Worm (Caenorhabditis elegans) whole organism, midembryonic: ENCODE measurements around the gene hog-1.

Experiments
- T22C8.4 ChIP-seq: fragments of 200-800 bp; sonication (Bioruptor generic); IDR thresholded peaks from 2 replicates; pipeline ENCODE4 v1.3.6; 2022; ENCODE audit warnings: missing genetic modification characterization, missing compliant biosample characterization
- cog-1 ChIP-seq: sonication (generic microtip); optimal IDR thresholded peaks from 2 replicates; lab custom pipeline; 2016; ENCODE audit warnings: missing genetic modification characterization, missing compliant biosample characterization
- flt-1 ChIP-seq: fragments of 200-800 bp; sonication (Bioruptor generic); IDR thresholded peaks from 2 replicates; pipeline ENCODE4 v1.3.6; 2022; ENCODE audit warnings: missing genetic modification characterization, missing compliant biosample characterization
- klf-2 ChIP-seq: fragments of 200-800 bp; sonication (Bioruptor generic); conservative IDR thresholded peaks from 2 replicates; pipeline ENCODE4 v1.3.6; 2022; ENCODE audit warnings: missing genetic modification reagents, missing genetic modification characterization, missing compliant biosample characterization
- med-1 ChIP-seq: sonication (generic microtip); optimal IDR thresholded peaks from 2 replicates; lab custom pipeline; 2017; ENCODE audit warnings: missing genetic modification characterization, mild to moderate bottlenecking, missing compliant biosample characterization, antibody characterized with exemption, missing genetic modification reagents; ENCODE audit not compliant: insufficient read depth
- ref-1 ChIP-seq: fragments of 200-800 bp; sonication (Bioruptor generic); conservative IDR thresholded peaks from 2 replicates; pipeline ENCODE4 v1.3.6; 2022; ENCODE audit warnings: missing genetic modification reagents, missing genetic modification characterization, missing compliant biosample characterization
- tab-1 ChIP-seq: fragments of 200-800 bp; sonication (Bioruptor generic); IDR thresholded peaks from 2 replicates; pipeline ENCODE4 v1.3.6; 2022; ENCODE audit warnings: missing genetic modification characterization, missing compliant biosample characterization
- ztf-23 ChIP-seq: fragments of 200-800 bp; sonication (Bioruptor generic); IDR thresholded peaks from 2 replicates; pipeline ENCODE4 v1.3.6; 2022; ENCODE audit warnings: missing genetic modification reagents, missing genetic modification characterization, missing compliant biosample characterization
- ztf-29 ChIP-seq: fragments of 200-800 bp; sonication (Bioruptor generic); IDR thresholded peaks from 2 replicates; pipeline ENCODE4 v1.3.6; 2022; ENCODE audit warnings: missing genetic modification reagents, missing genetic modification characterization, missing compliant biosample characterization

Gene hog-1

DNA sequence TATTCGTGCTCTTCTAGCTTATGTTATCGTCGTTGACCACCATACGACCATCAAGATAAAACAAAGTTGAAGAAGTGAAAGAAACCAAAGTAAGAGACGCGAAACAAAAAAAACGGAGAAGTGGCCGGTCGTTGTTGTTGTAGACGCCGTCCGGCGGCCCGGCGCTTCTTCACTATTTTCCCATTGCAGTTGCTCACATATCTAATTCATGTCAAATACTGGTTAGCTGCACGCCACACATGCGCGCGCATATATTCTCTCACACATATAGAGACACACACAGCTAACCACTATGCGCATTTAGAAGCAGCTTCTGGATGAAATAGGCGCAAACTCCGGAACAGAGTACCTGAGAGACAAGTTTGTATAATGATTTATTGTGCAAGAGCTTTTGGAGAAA lies 14.0 kb upstream of the hog-1 start:
- TF ChIP-seq klf-2 (GFP tag; lab: Robert Waterston, UW) (no peak), cog-1 (no peak), ztf-23 (GFP tag; lab: Robert Waterston, UW) (no peak), ref-1 (no peak), tab-1 (GFP tag; lab: Robert Waterston, UW) (no peak), med-1 (GFP tag; lab: Kevin White, UChicago) (no peak), T22C8.4 (GFP tag; lab: Robert Waterston, UW) (no peak), flt-1 (GFP tag; lab: Robert Waterston, UW) (no peak), ztf-29 (no peak)

DNA sequence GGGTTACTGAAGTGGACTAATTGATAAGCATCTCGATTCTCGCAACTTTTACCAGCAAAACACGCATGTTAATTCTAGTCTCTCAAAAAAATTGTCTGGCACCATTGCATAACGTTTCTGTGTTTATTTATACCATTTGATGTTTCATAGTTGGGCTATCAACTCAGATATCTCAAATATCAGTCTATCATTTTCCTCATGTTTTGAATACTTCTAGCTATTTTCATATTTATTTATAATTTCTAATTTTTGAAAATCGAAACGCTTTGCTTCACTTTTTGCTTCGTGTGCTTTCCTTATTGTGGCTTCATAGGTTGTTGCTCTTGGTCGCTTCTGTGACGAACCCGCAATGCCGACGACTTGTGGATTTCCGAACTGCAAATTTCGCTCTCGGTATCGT lies 8.3 kb upstream of the hog-1 start, which contains the start of gene ctbp-1:
Gene ctbp-1 (plus strand): TSS at position 301 of the 400 bp plus-strand sequence.
- no peak for TF ChIP-seq flt-1 (GFP tag; lab: Robert Waterston, UW)

DNA sequence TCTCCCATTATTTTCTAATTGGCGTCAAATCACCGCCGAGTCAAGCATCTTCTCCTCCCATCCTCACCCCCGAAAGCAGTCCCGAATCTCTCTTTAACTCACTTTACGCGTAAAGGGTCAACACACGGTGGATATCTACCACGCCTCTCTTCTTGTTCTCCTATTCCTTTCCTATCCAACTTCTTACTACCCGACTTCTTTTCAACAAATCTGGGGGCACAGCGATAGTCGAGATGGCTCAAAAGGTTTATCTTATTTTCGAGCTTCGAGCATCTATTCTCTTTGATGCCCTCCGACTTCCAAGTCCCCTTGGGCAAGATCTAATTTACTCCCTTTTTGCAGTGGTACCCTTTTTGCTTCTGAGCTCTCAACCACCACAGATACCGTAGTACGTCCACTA lies 5.1 kb upstream of the hog-1 start:
- TF ChIP-seq klf-2 (GFP tag; lab: Robert Waterston, UW) = no peak
- no peak for TF ChIP-seq med-1 (GFP tag; lab: Kevin White, UChicago)
- no peak for TF ChIP-seq ztf-23 (GFP tag; lab: Robert Waterston, UW)
- TF ChIP-seq ref-1 = no peak
- no peak for TF ChIP-seq flt-1 (GFP tag; lab: Robert Waterston, UW)
- TF ChIP-seq ztf-29 = no peak
- TF ChIP-seq cog-1 = no peak

ce11 chrX:5854452-5855234 lies 580 bp upstream of the hog-1 start:
- no peak for TF ChIP-seq ztf-29
- TF ChIP-seq med-1 (GFP tag; lab: Kevin White, UChicago) = no peak
- 0 out of 2 replicates have a peak, but pooled peaks have one; percentile 16 for TF ChIP-seq T22C8.4 (GFP tag; lab: Robert Waterston, UW)
- no peak for TF ChIP-seq flt-1 (GFP tag; lab: Robert Waterston, UW)
- no peak for TF ChIP-seq ref-1

- TF ChIP-seq ztf-29 (no peak), flt-1 (GFP tag; lab: Robert Waterston, UW) (no peak), T22C8.4 (GFP tag; lab: Robert Waterston, UW) (no peak), klf-2 (GFP tag; lab: Robert Waterston, UW) (no peak), ztf-23 (GFP tag; lab: Robert Waterston, UW) (no peak), cog-1 (no peak), ref-1 (no peak), tab-1 (GFP tag; lab: Robert Waterston, UW) (no peak), med-1 (GFP tag; lab: Kevin White, UChicago) (no peak)
These were observed 1.9 kb downstream of the hog-1 start for ce11 chrX:5852113-5852512.

- TF ChIP-seq ref-1 (no peak), cog-1 (no peak), ztf-23 (GFP tag; lab: Robert Waterston, UW) (no peak), med-1 (GFP tag; lab: Kevin White, UChicago) (no peak), flt-1 (GFP tag; lab: Robert Waterston, UW) (no peak), ztf-29 (no peak), klf-2 (GFP tag; lab: Robert Waterston, UW) (no peak), tab-1 (GFP tag; lab: Robert Waterston, UW) (no peak), T22C8.4 (GFP tag; lab: Robert Waterston, UW) (no peak)
These were observed 3.6 kb downstream of the hog-1 start for ce11 chrX:5850472-5850871.

ce11 chrX:5848703-5849102 lies 5.4 kb downstream of the hog-1 start, which contains the start of gene atat-2:
Gene atat-2 (plus strand): TSS chrX:5849100.
- TF ChIP-seq ztf-23 (GFP tag; lab: Robert Waterston, UW) (no peak), tab-1 (GFP tag; lab: Robert Waterston, UW) (no peak), med-1 (GFP tag; lab: Kevin White, UChicago) (no peak), klf-2 (GFP tag; lab: Robert Waterston, UW) (no peak), ref-1 (no peak), T22C8.4 (GFP tag; lab: Robert Waterston, UW) (no peak), flt-1 (GFP tag; lab: Robert Waterston, UW) (no peak), cog-1 (no peak)

DNA sequence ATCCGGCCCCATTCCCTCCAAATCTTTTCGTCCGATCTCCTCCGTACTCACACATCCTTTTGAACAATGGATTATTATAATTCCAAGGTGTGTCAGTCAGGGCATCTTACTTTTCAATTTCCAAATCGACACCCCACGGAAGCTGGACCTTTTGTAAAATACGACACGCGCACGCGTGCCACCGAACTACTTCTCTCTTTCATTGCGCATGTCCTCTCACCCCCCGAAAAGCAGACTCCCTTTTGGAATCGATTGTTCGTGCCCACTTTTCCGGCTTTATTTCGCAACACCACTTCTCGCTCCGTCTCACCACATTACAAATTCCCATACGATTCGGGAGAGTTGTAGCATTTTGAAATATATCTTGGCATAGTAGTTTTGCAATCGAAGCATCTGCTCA lies 6.8 kb downstream of the hog-1 start:
- TF ChIP-seq ztf-29 = no peak
- no peak for TF ChIP-seq ztf-23 (GFP tag; lab: Robert Waterston, UW)
- TF ChIP-seq flt-1 (GFP tag; lab: Robert Waterston, UW) = no peak
- TF ChIP-seq klf-2 (GFP tag; lab: Robert Waterston, UW) = no peak
- TF ChIP-seq ref-1 = no peak
- TF ChIP-seq tab-1 (GFP tag; lab: Robert Waterston, UW) = peak; percentile 57; the same call in 1 of the 2 replicates
- TF ChIP-seq med-1 (GFP tag; lab: Kevin White, UChicago) = no peak
- no peak for TF ChIP-seq T22C8.4 (GFP tag; lab: Robert Waterston, UW)

DNA sequence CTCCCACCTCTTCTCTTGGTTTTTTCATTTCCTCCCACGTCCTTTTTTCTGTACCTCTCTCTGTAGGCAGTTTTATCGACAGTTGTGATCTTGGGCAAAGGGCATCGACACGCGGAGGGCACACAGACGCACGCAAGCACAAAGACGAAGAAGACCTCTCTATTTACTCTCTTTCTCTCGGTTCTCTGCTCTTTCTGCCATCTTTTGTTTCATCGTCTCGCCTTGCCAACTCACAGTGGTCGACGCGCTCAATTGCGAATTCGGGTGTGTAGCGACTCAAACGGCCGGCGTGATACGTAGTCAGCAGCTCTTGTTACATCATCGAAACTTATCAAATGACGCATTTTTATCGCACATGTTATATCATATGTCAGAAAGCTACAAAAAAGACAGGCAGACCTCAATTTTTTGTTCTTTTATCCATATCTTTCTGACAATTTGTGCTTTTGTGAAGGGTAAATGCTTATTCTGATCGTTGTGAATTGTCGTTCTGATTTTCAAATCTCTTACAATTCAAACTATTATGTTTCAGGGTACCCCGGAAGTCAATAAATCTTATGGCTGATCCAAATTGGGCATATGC lies 12.9 kb downstream of the hog-1 start, which contains the start of gene puf-9:
Gene puf-9 (plus strand): TSS at position 533 of the 583 bp plus-strand sequence.
- TF ChIP-seq ref-1 = no peak
- TF ChIP-seq flt-1 (GFP tag; lab: Robert Waterston, UW) = peak; percentile 78
- 0 out of 2 replicates have a peak, but pooled peaks have one; percentile 30 for TF ChIP-seq T22C8.4 (GFP tag; lab: Robert Waterston, UW)
- TF ChIP-seq med-1 (GFP tag; lab: Kevin White, UChicago) = no peak
- TF ChIP-seq ztf-23 (GFP tag; lab: Robert Waterston, UW) = peak; percentile 86
- peak; percentile 95 for TF ChIP-seq cog-1
- TF ChIP-seq tab-1 (GFP tag; lab: Robert Waterston, UW) = no peak
- TF ChIP-seq ztf-29 = no peak
- no peak for TF ChIP-seq klf-2 (GFP tag; lab: Robert Waterston, UW)
